Fruit fly (Drosophila melanogaster): Measurements from ENCODE around the gene CG15537.

Gene CG15537

dm6 chr3R:30476367-30476766 is 33.0 kb upstream of the CG15537 start, which contains the start of gene spdo:
Gene spdo, plus strand, starts transcription at chr3R:30476684.
- no peak for TF ChIP-seq OdsH (GFP tag; optimal IDR thresholded peaks at IDR 0.05)
- no peak for TF ChIP-seq HLH106 (tag; optimal IDR thresholded peaks at IDR 0.05)
- TF ChIP-seq woc (GFP tag; optimal IDR thresholded peaks at IDR 0.05) = no peak
- TF ChIP-seq Dif (GFP tag; optimal IDR thresholded peaks at IDR 0.05; ENCODE audit: partially characterized antibody) = no peak
- no peak for TF ChIP-seq ey (GFP tag; optimal IDR thresholded peaks at IDR 0.05)
- no peak for TF ChIP-seq foxo (GFP tag; optimal IDR thresholded peaks at IDR 0.05)
- no peak for TF ChIP-seq CG9705 (GFP tag; optimal IDR thresholded peaks at IDR 0.05)
- no peak for TF ChIP-seq sage (GFP tag; optimal IDR thresholded peaks at IDR 0.05)

- TF ChIP-seq fru (GFP tag; optimal IDR thresholded peaks at IDR 0.05) (no peak), Vsx2 (GFP tag; optimal IDR thresholded peaks at IDR 0.05; ENCODE audit: partially characterized antibody) (no peak), brk (GFP tag; optimal IDR thresholded peaks at IDR 0.05) (no peak), dmrt93B (GFP tag; optimal IDR thresholded peaks at IDR 0.05) (no peak), Dif (GFP tag; optimal IDR thresholded peaks at IDR 0.05; ENCODE audit: partially characterized antibody) (no peak), CG9705 (GFP tag; optimal IDR thresholded peaks at IDR 0.05) (no peak), sage (GFP tag; optimal IDR thresholded peaks at IDR 0.05) (no peak)
Observed at dm6 chr3R:30475910-30476309, 32.5 kb upstream of the CG15537 start.

dm6 chr3R:30474667-30475213 is 31.3 kb upstream of the CG15537 start:
- TF ChIP-seq Hnf4 (GFP tag; optimal IDR thresholded peaks at IDR 0.05) (no peak), Sp1 (GFP tag; optimal IDR thresholded peaks at IDR 0.05) (no peak), foxo (GFP tag; optimal IDR thresholded peaks at IDR 0.05) (no peak), tai (GFP tag; optimal IDR thresholded peaks at IDR 0.05) (no peak), sage (GFP tag; optimal IDR thresholded peaks at IDR 0.05) (no peak), CrebA (GFP tag; optimal IDR thresholded peaks at IDR 0.05; ENCODE audit: borderline replicate concordance) (no peak)

- TF ChIP-seq Rel (GFP tag; optimal IDR thresholded peaks at IDR 0.05) (no peak), Rel (tag; optimal IDR thresholded peaks at IDR 0.05) (no peak), rgr (GFP tag; optimal IDR thresholded peaks at IDR 0.05) (no peak)
Observed at dm6 chr3R:30472331-30472730, 28.9 kb upstream of the CG15537 start.

dm6 chr3R:30470690-30471089 is 27.3 kb upstream of the CG15537 start:
- no peak for TF ChIP-seq Vsx2 (GFP tag; optimal IDR thresholded peaks at IDR 0.05; ENCODE audit: partially characterized antibody)
- TF ChIP-seq sage (GFP tag; optimal IDR thresholded peaks at IDR 0.05) = no peak
- TF ChIP-seq Dfd (GFP tag; optimal IDR thresholded peaks at IDR 0.05) = no peak

- TF ChIP-seq Myc (optimal IDR thresholded peaks at IDR 0.05) (peak; percentile 39), Vsx2 (GFP tag; optimal IDR thresholded peaks at IDR 0.05; ENCODE audit: partially characterized antibody) (peak; percentile 49), CG32264 (GFP tag; optimal IDR thresholded peaks at IDR 0.05) (no peak), jim (GFP tag; optimal IDR thresholded peaks at IDR 0.05) (no peak), psq (GFP tag; optimal IDR thresholded peaks at IDR 0.05) (no peak)
Observed at dm6 chr3R:30467062-30467461, 23.7 kb upstream of the CG15537 start.

- no peak for TF ChIP-seq Hr83 (GFP tag; optimal IDR thresholded peaks at IDR 0.05; ENCODE audit: poor library complexity, severe bottlenecking)
- TF ChIP-seq usp (GFP tag; optimal IDR thresholded peaks at IDR 0.05) = no peak
- no peak for TF ChIP-seq CrebA (GFP tag; optimal IDR thresholded peaks at IDR 0.05; ENCODE audit: borderline replicate concordance)
- no peak for TF ChIP-seq rgr (GFP tag; optimal IDR thresholded peaks at IDR 0.05)
- TF ChIP-seq tai (GFP tag; optimal IDR thresholded peaks at IDR 0.05) = no peak
- TF ChIP-seq Sp1 (GFP tag; optimal IDR thresholded peaks at IDR 0.05) = no peak
- no peak for TF ChIP-seq sage (GFP tag; optimal IDR thresholded peaks at IDR 0.05)
- no peak for TF ChIP-seq br (GFP tag; optimal IDR thresholded peaks at IDR 0.05)
- no peak for TF ChIP-seq Hr78 (GFP tag; optimal IDR thresholded peaks at IDR 0.05)
- TF ChIP-seq ey (GFP tag; optimal IDR thresholded peaks at IDR 0.05) = no peak
- no peak for TF ChIP-seq Myc (optimal IDR thresholded peaks at IDR 0.05)
- no peak for TF ChIP-seq h (GFP tag; optimal IDR thresholded peaks at IDR 0.05)
- TF ChIP-seq lola (GFP tag; optimal IDR thresholded peaks at IDR 0.05) = no peak
- TF ChIP-seq Abd-B (GFP tag; optimal IDR thresholded peaks at IDR 0.05) = no peak
- no peak for TF ChIP-seq OdsH (GFP tag; optimal IDR thresholded peaks at IDR 0.05)
- TF ChIP-seq Jra (GFP tag; optimal IDR thresholded peaks at IDR 0.05) = no peak
- no peak for TF ChIP-seq fru (GFP tag; optimal IDR thresholded peaks at IDR 0.05)
Observed at dm6 chr3R:30466515-30466914, 23.1 kb upstream of the CG15537 start.

Data from whole organism, wandering third instar larva.